Worm (Caenorhabditis elegans) whole organism, L3 larva: ENCODE measurements around the gene C16D9.5.
A peak's percentile ranks its signal among the peaks of the same experiment; 100 is the strongest.

Source experiments
- R02D3.7 ChIP-seq: fragments of 150-350 bp; optimal IDR thresholded peaks from 2 replicates; lab custom pipeline; 2014; ENCODE audit warnings: missing biosample characterization, missing genetic modification characterization
- ZK546.5 ChIP-seq: sonication (generic microtip); optimal IDR thresholded peaks from 2 replicates; lab custom pipeline; 2017; ENCODE audit warnings: missing biosample characterization, missing genetic modification characterization
- aly-2 ChIP-seq: fragments of 150-350 bp; optimal IDR thresholded peaks from 2 replicates; lab custom pipeline; 2014; ENCODE audit warnings: missing biosample characterization, missing genetic modification characterization
- ama-1 ChIP-seq: fragments of 150-350 bp; optimal IDR thresholded peaks from 2 replicates; lab custom pipeline; 2018
- ceh-16 ChIP-seq: sonication (generic microtip); optimal IDR thresholded peaks from 2 replicates; lab custom pipeline; 2017; ENCODE audit warnings: missing biosample characterization, missing genetic modification characterization
- ceh-28 ChIP-seq: fragments of 150-350 bp; optimal IDR thresholded peaks from 2 replicates; lab custom pipeline; 2014; ENCODE audit warnings: missing biosample characterization, missing genetic modification reagents, missing genetic modification characterization
- ceh-9 ChIP-seq: sonication (generic microtip); optimal IDR thresholded peaks from 2 replicates; lab custom pipeline; 2018; ENCODE audit warnings: missing biosample characterization, missing genetic modification characterization
- daf-12 ChIP-seq: fragments of 150-350 bp; optimal IDR thresholded peaks from 2 replicates; lab custom pipeline; 2014; ENCODE audit warnings: missing biosample characterization, missing genetic modification reagents, missing genetic modification characterization
- egl-5 ChIP-seq: fragments of 150-350 bp; optimal IDR thresholded peaks from 2 replicates; lab custom pipeline; 2017; ENCODE audit warnings: missing biosample characterization, missing genetic modification reagents, missing genetic modification characterization, inconsistent platforms
- elt-1 ChIP-seq: fragments of 150-350 bp; optimal IDR thresholded peaks from 2 replicates; lab custom pipeline; 2014; ENCODE audit warnings: missing biosample characterization, missing genetic modification characterization
- elt-2 ChIP-seq: sonication (generic microtip); optimal IDR thresholded peaks from 2 replicates; lab custom pipeline; 2016; ENCODE audit warnings: missing genetic modification reagents, mild to moderate bottlenecking, missing genetic modification characterization, missing compliant biosample characterization
- elt-3 ChIP-seq, 3 experiments: fragments of 150-350 bp in 1 of 3; sonication (generic microtip) in 2 of 3; optimal IDR thresholded peaks; 2 replicates in 2 of 3; 4 replicates in 1 of 3; lab custom pipeline; 2014 to 2017; ENCODE audit warnings: missing biosample characterization in 3 of 3, missing genetic modification characterization in 3 of 3
- eor-1 ChIP-seq, 2 experiments: fragments of 150-350 bp; optimal IDR thresholded peaks; 2 replicates each; lab custom pipeline; 2014 to 2018; ENCODE audit warnings: missing biosample characterization in 2 of 2, missing genetic modification characterization in 2 of 2
- fkh-10 ChIP-seq: sonication (generic microtip); optimal IDR thresholded peaks from 2 replicates; lab custom pipeline; 2017; ENCODE audit warnings: missing biosample characterization, missing genetic modification reagents, missing genetic modification characterization
- fos-1 ChIP-seq: fragments of 150-350 bp; optimal IDR thresholded peaks from 2 replicates; lab custom pipeline; 2014; ENCODE audit warnings: missing biosample characterization, missing genetic modification characterization
- hmg-11 ChIP-seq: sonication (generic microtip); optimal IDR thresholded peaks from 2 replicates; lab custom pipeline; 2016; ENCODE audit warnings: missing genetic modification characterization, missing compliant biosample characterization
- jun-1 ChIP-seq: fragments of 150-350 bp; optimal IDR thresholded peaks from 2 replicates; lab custom pipeline; 2014; ENCODE audit warnings: missing biosample characterization, missing genetic modification reagents, missing genetic modification characterization
- mdl-1 ChIP-seq: fragments of 150-350 bp; optimal IDR thresholded peaks from 2 replicates; lab custom pipeline; 2014; ENCODE audit warnings: missing biosample characterization, missing genetic modification characterization
- mml-1 ChIP-seq: fragments of 150-350 bp; sonication (generic microtip); optimal IDR thresholded peaks from 3 replicates; lab custom pipeline; 2014; ENCODE audit warnings: missing biosample characterization, missing genetic modification characterization
- nfya-1 ChIP-seq: sonication (generic microtip); optimal IDR thresholded peaks from 2 replicates; lab custom pipeline; 2017; ENCODE audit warnings: missing genetic modification characterization, mild to moderate bottlenecking, missing compliant biosample characterization, antibody characterized with exemption, moderate library complexity; ENCODE audit not compliant: insufficient read depth
- nhr-23 ChIP-seq: fragments of 150-350 bp; optimal IDR thresholded peaks from 2 replicates; lab custom pipeline; 2014; ENCODE audit warnings: missing biosample characterization, missing genetic modification reagents, missing genetic modification characterization
- nhr-237 ChIP-seq: fragments of 150-350 bp; optimal IDR thresholded peaks from 2 replicates; lab custom pipeline; 2014; ENCODE audit warnings: missing biosample characterization, missing genetic modification characterization
- nhr-25 ChIP-seq: sonication (generic microtip); optimal IDR thresholded peaks from 2 replicates; lab custom pipeline; 2017; ENCODE audit warnings: missing biosample characterization, missing genetic modification characterization
- nhr-43 ChIP-seq: sonication (generic microtip); optimal IDR thresholded peaks from 2 replicates; lab custom pipeline; 2016; ENCODE audit warnings: mild to moderate bottlenecking, missing genetic modification characterization, missing compliant biosample characterization; ENCODE audit not compliant: poor library complexity, severe bottlenecking
- nhr-67 ChIP-seq: fragments of 150-350 bp; optimal IDR thresholded peaks from 2 replicates; lab custom pipeline; 2014; ENCODE audit warnings: missing biosample characterization, missing genetic modification characterization
- nhr-76 ChIP-seq: fragments of 150-350 bp; sonication (generic microtip); optimal IDR thresholded peaks from 5 replicates; lab custom pipeline; 2014; ENCODE audit warnings: missing biosample characterization, missing genetic modification characterization
- nhr-77 ChIP-seq: fragments of 150-350 bp; optimal IDR thresholded peaks from 2 replicates; lab custom pipeline; 2014; ENCODE audit warnings: missing biosample characterization, missing genetic modification characterization
- pha-4 ChIP-seq: fragments of 150-350 bp; optimal IDR thresholded peaks from 2 replicates; lab custom pipeline; 2014; ENCODE audit warnings: missing biosample characterization, missing genetic modification reagents, missing genetic modification characterization
- pqm-1 ChIP-seq: fragments of 150-350 bp; optimal IDR thresholded peaks from 2 replicates; lab custom pipeline; 2017; ENCODE audit warnings: missing biosample characterization, missing genetic modification characterization, inconsistent platforms
- skn-1 ChIP-seq: fragments of 150-350 bp; optimal IDR thresholded peaks from 2 replicates; lab custom pipeline; 2014; ENCODE audit warnings: missing biosample characterization, missing genetic modification characterization
- snpc-4 ChIP-seq: fragments of 150-350 bp; optimal IDR thresholded peaks from 2 replicates; lab custom pipeline; 2014; ENCODE audit warnings: missing biosample characterization, missing genetic modification characterization
- unc-62 ChIP-seq: fragments of 150-350 bp; sonication (generic microtip); optimal IDR thresholded peaks from 4 replicates; lab custom pipeline; 2014; ENCODE audit warnings: missing biosample characterization, missing genetic modification reagents, missing genetic modification characterization
- zag-1 ChIP-seq: fragments of 150-350 bp; optimal IDR thresholded peaks from 2 replicates; lab custom pipeline; 2014; ENCODE audit warnings: missing biosample characterization, missing genetic modification characterization
- ztf-11 ChIP-seq: fragments of 150-350 bp; optimal IDR thresholded peaks from 2 replicates; lab custom pipeline; 2014; ENCODE audit warnings: missing biosample characterization, missing genetic modification characterization
- ztf-4 ChIP-seq: fragments of 150-350 bp; optimal IDR thresholded peaks from 2 replicates; lab custom pipeline; 2014; ENCODE audit warnings: missing biosample characterization, missing genetic modification characterization

Gene C16D9.5

ce11 chrV:8271395-8271794, 26.0 kb upstream of the C16D9.5 start:
- TF ChIP-seq nhr-43 (no peak), elt-1 (tag; lab: Kevin White, UChicago) (no peak), zag-1 (no peak), ceh-16 (no peak), nhr-23 (no peak), aly-2 (no peak), nfya-1 (tag; lab: Kevin White, UChicago) (no peak), ZK546.5 (tag; lab: Kevin White, UChicago) (no peak), ama-1 (lab: Kevin White, UChicago) (no peak), R02D3.7 (tag; lab: Kevin White, UChicago) (no peak), ztf-4 (tag; lab: Kevin White, UChicago) (no peak), daf-12 (no peak), ceh-28 (tag; lab: Kevin White, UChicago) (no peak), ztf-11 (tag; lab: Kevin White, UChicago) (no peak)

- TF ChIP-seq mdl-1 = no peak
- no peak for TF ChIP-seq egl-5 (tag; lab: Kevin White, UChicago)
- no peak for TF ChIP-seq snpc-4 (tag; lab: Kevin White, UChicago)
- no peak for TF ChIP-seq ztf-4 (tag; lab: Kevin White, UChicago)
- TF ChIP-seq pqm-1 (tag; lab: Kevin White, UChicago) = peak; percentile 75
- peak; percentile 85 for TF ChIP-seq elt-2 (tag; lab: Kevin White, UChicago)
- TF ChIP-seq zag-1 = no peak
- TF ChIP-seq jun-1 (tag; lab: Kevin White, UChicago) = peak; percentile 24
- TF ChIP-seq nhr-67 (tag; lab: Kevin White, UChicago) = no peak
- TF ChIP-seq hmg-11 (tag; lab: Kevin White, UChicago) = no peak
- peak; percentile 57 for TF ChIP-seq pha-4 (tag; lab: Kevin White, UChicago)
- TF ChIP-seq, all 47 proteins: peak for 4
These were observed 24.5 kb upstream of the C16D9.5 start for ce11 chrV:8269878-8270277.

- TF ChIP-seq daf-12 = no peak
- peak; percentile 38 for TF ChIP-seq pha-4 (tag; lab: Kevin White, UChicago)
- TF ChIP-seq elt-2 (tag; lab: Kevin White, UChicago) = peak; percentile 92
- peak; percentile 26 for TF ChIP-seq jun-1 (tag; lab: Kevin White, UChicago)
- peak; percentile 3 for TF ChIP-seq fos-1 (tag; lab: Kevin White, UChicago)
- peak; percentile 80 for TF ChIP-seq pqm-1 (tag; lab: Kevin White, UChicago)
- no peak for TF ChIP-seq ztf-4 (tag; lab: Kevin White, UChicago)
- TF ChIP-seq, all 47 proteins: peak for 5
These were observed 23.5 kb upstream of the C16D9.5 start, which contains the start of the genes asp-6 and asp-12 for ce11 chrV:8268902-8269301. Gene asp-6, minus strand, starts transcription at chrV:8268937. Gene asp-12, plus strand, starts transcription at chrV:8269210.

ce11 chrV:8267275-8267674, 21.9 kb upstream of the C16D9.5 start:
- TF ChIP-seq elt-3 (tag; optimal IDR thresholded peaks at IDR 0.05; lab: Kevin White, UChicago) = no peak
- TF ChIP-seq nhr-77 (tag; lab: Kevin White, UChicago) = peak; percentile 55
- TF ChIP-seq jun-1 (tag; lab: Kevin White, UChicago) = peak; percentile 43
- TF ChIP-seq elt-2 (tag; lab: Kevin White, UChicago) = peak; percentile 96
- TF ChIP-seq pqm-1 (tag; lab: Kevin White, UChicago) = peak; percentile 91
- TF ChIP-seq elt-1 (tag; lab: Kevin White, UChicago) = no peak
- no peak for TF ChIP-seq nhr-237
- no peak for TF ChIP-seq fos-1 (tag; lab: Kevin White, UChicago)
- no peak for TF ChIP-seq ceh-16
- no peak for TF ChIP-seq R02D3.7 (tag; lab: Kevin White, UChicago)
- TF ChIP-seq nhr-76 = no peak
- no peak for TF ChIP-seq unc-62 (GFP tag; lab: Kevin White, UChicago)
- no peak for TF ChIP-seq aly-2
- TF ChIP-seq pha-4 (tag; lab: Kevin White, UChicago) = no peak
- no peak for TF ChIP-seq eor-1 (tag; optimal IDR thresholded peaks at IDR 0.05; lab: Kevin White, UChicago)
- TF ChIP-seq nhr-43 = no peak
- TF ChIP-seq ztf-4 (tag; lab: Kevin White, UChicago) = no peak
- no peak for TF ChIP-seq ceh-9 (tag; lab: Kevin White, UChicago)
- TF ChIP-seq daf-12 = no peak
- TF ChIP-seq fkh-10 (GFP tag; lab: Kevin White, UChicago) = no peak
- no peak for TF ChIP-seq zag-1
- TF ChIP-seq skn-1 (tag; lab: Kevin White, UChicago) = peak; percentile 5
- TF ChIP-seq nhr-25 = no peak

ce11 chrV:8266232-8266631, 20.9 kb upstream of the C16D9.5 start, which contains the start of gene F21F8.5:
Gene F21F8.5, minus strand, starts transcription at chrV:8266332.
- TF ChIP-seq ceh-9 (tag; lab: Kevin White, UChicago) (no peak), nhr-23 (no peak), unc-62 (GFP tag; lab: Kevin White, UChicago) (no peak), fkh-10 (GFP tag; lab: Kevin White, UChicago) (no peak), mml-1 (no peak)
